Worm (Caenorhabditis elegans) whole organism, late embryonic: Measurements from ENCODE around the gene srsx-11.

Source experiments
- C08G9.2 ChIP-seq: sonication (generic microtip); optimal IDR thresholded peaks from 2 replicates; lab custom pipeline; 2016; ENCODE audit warnings: mild to moderate bottlenecking, missing genetic modification characterization, moderate library complexity, missing compliant biosample characterization
- ceh-24 ChIP-seq: sonication (generic microtip); optimal IDR thresholded peaks from 2 replicates; lab custom pipeline; 2016; ENCODE audit warnings: mild to moderate bottlenecking, missing genetic modification characterization, missing compliant biosample characterization
- ceh-30 ChIP-seq: fragments of 150-350 bp; optimal IDR thresholded peaks from 2 replicates; lab custom pipeline; 2014; ENCODE audit warnings: missing biosample characterization, missing genetic modification characterization
- ceh-45 ChIP-seq: fragments of 200-800 bp; sonication (Bioruptor generic); IDR thresholded peaks from 2 replicates; pipeline ENCODE4 v1.3.6; 2022; ENCODE audit warnings: missing genetic modification reagents, missing genetic modification characterization, missing compliant biosample characterization
- ceh-9 ChIP-seq: sonication (generic microtip); optimal IDR thresholded peaks from 2 replicates; lab custom pipeline; 2016; ENCODE audit warnings: mild to moderate bottlenecking, missing genetic modification characterization, inconsistent platforms, missing compliant biosample characterization
- ets-4 ChIP-seq: sonication (generic microtip); optimal IDR thresholded peaks from 2 replicates; lab custom pipeline; 2016; ENCODE audit warnings: missing genetic modification characterization, missing compliant biosample characterization
- fax-1 ChIP-seq: sonication (generic microtip); optimal IDR thresholded peaks from 2 replicates; lab custom pipeline; 2016; ENCODE audit warnings: missing genotype, missing genetic modification characterization, missing compliant biosample characterization
- lim-6 ChIP-seq: sonication (generic microtip); optimal IDR thresholded peaks from 2 replicates; lab custom pipeline; 2016; ENCODE audit warnings: missing genetic modification characterization, missing compliant biosample characterization
- tbx-7 ChIP-seq: sonication (generic microtip); optimal IDR thresholded peaks from 2 replicates; lab custom pipeline; 2016; ENCODE audit warnings: missing genotype, missing genetic modification characterization, missing compliant biosample characterization

- TF ChIP-seq fax-1 (tag; lab: Kevin White, UChicago) (no peak), ets-4 (no peak), ceh-9 (no peak), ceh-45 (GFP tag; lab: Robert Waterston, UW) (no peak), tbx-7 (tag; lab: Kevin White, UChicago) (no peak), ceh-24 (tag; lab: Kevin White, UChicago) (no peak), lim-6 (tag; lab: Kevin White, UChicago) (no peak), C08G9.2 (tag; lab: Kevin White, UChicago) (no peak), ceh-30 (tag; lab: Kevin White, UChicago) (no peak)
Measured at ce11 chrV:4944219-4944618, 34.7 kb downstream of the srsx-11 start, which contains the start of gene str-211.
